Worm (Caenorhabditis elegans) whole organism, early embryonic: ENCODE measurements around the gene C34C6.10.

ENCODE experiments used
- B0310.2 ChIP-seq: sonication (generic microtip); optimal IDR thresholded peaks from 2 replicates; lab custom pipeline; 2016; ENCODE audit warnings: mild to moderate bottlenecking, missing genetic modification characterization, missing compliant biosample characterization
- F13C5.2 ChIP-seq: sonication (generic microtip); optimal IDR thresholded peaks from 2 replicates; lab custom pipeline; 2017; ENCODE audit warnings: mild to moderate bottlenecking, missing genetic modification characterization, inconsistent platforms, missing compliant biosample characterization
- aly-1 ChIP-seq: sonication (generic microtip); optimal IDR thresholded peaks from 2 replicates; lab custom pipeline; 2016; ENCODE audit warnings: missing genetic modification characterization, missing compliant biosample characterization
- ama-1 ChIP-seq: fragments of 150-350 bp; optimal IDR thresholded peaks from 2 replicates; lab custom pipeline; 2014
- ceh-13 ChIP-seq: fragments of 200-800 bp; sonication (Bioruptor generic); optimal IDR thresholded peaks from 2 replicates; lab custom pipeline; 2018; ENCODE audit warnings: mild to moderate bottlenecking, missing genetic modification characterization, missing compliant biosample characterization
- ceh-36 ChIP-seq: sonication (generic microtip); optimal IDR thresholded peaks from 2 replicates; lab custom pipeline; 2016; ENCODE audit warnings: missing genetic modification characterization, inconsistent platforms, missing compliant biosample characterization
- ets-7 ChIP-seq: sonication (generic microtip); optimal IDR thresholded peaks from 2 replicates; lab custom pipeline; 2016; ENCODE audit warnings: missing genotype, missing genetic modification characterization, missing compliant biosample characterization
- flt-1 ChIP-seq: fragments of 200-800 bp; sonication (Bioruptor generic); IDR thresholded peaks from 2 replicates; pipeline ENCODE4 v1.3.6; 2022; ENCODE audit warnings: missing genetic modification characterization, missing compliant biosample characterization
- hmbx-1 ChIP-seq: sonication (generic microtip); optimal IDR thresholded peaks from 2 replicates; lab custom pipeline; 2016; ENCODE audit warnings: mild to moderate bottlenecking, missing genetic modification characterization, missing compliant biosample characterization
- hmg-4 ChIP-seq: fragments of 200-800 bp; sonication (Bioruptor generic); optimal IDR thresholded peaks from 2 replicates; lab custom pipeline; 2018; ENCODE audit warnings: mild to moderate bottlenecking, missing genetic modification characterization, missing compliant biosample characterization
- hnd-1 ChIP-seq: sonication (generic microtip); optimal IDR thresholded peaks from 2 replicates; lab custom pipeline; 2016; ENCODE audit warnings: missing genetic modification characterization, missing compliant biosample characterization
- pes-1 ChIP-seq: fragments of 200-800 bp; sonication (Bioruptor generic); IDR thresholded peaks from 2 replicates; pipeline ENCODE4 v1.3.6; 2022; ENCODE audit warnings: missing genetic modification reagents, missing genetic modification characterization, missing compliant biosample characterization
- scrt-1 ChIP-seq: fragments of 200-800 bp; sonication (Bioruptor generic); IDR thresholded peaks from 2 replicates; pipeline ENCODE4 v1.3.6; 2022; ENCODE audit warnings: missing genetic modification characterization, missing compliant biosample characterization
- sea-1 ChIP-seq: fragments of 200-800 bp; sonication (Bioruptor generic); conservative IDR thresholded peaks from 2 replicates; pipeline ENCODE4 v1.3.6; 2022; ENCODE audit warnings: missing genetic modification characterization, missing compliant biosample characterization
- tbx-11 ChIP-seq: fragments of 200-800 bp; sonication (Bioruptor generic); IDR thresholded peaks from 2 replicates; pipeline ENCODE4 v1.3.6; 2022; ENCODE audit warnings: missing genetic modification characterization, missing compliant biosample characterization
- tbx-37 ChIP-seq: fragments of 200-800 bp; sonication (Bioruptor generic); conservative IDR thresholded peaks from 2 replicates; pipeline ENCODE4 v1.3.6; 2022; ENCODE audit warnings: missing genetic modification reagents, missing genetic modification characterization, missing compliant biosample characterization
- tra-4 ChIP-seq: sonication (generic microtip); optimal IDR thresholded peaks from 2 replicates; lab custom pipeline; 2017; ENCODE audit warnings: missing genetic modification characterization, missing compliant biosample characterization

Gene C34C6.10

DNA sequence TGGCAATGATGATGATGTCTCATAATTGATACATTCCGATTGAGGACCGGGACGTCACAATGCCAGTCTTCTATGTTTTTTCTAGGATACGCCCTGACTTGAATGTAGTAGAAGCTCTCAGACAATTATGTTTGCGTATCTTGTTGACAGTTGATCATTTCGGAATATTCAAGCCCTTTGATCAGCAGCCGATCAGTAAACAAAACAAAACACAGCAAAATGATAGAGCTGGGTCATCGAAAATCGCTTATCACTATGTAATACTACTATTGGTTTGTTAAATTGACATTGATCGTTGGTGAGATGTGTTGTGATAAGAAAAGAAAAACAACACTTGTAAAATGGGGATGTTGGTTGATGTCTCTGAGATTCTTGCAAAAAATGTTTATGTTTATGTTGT, 42.6 kb upstream of the C34C6.10 start:
- TF ChIP-seq ama-1: no peak
- no peak for TF ChIP-seq hmg-4 (GFP tag; lab: Kevin White, UChicago)

DNA sequence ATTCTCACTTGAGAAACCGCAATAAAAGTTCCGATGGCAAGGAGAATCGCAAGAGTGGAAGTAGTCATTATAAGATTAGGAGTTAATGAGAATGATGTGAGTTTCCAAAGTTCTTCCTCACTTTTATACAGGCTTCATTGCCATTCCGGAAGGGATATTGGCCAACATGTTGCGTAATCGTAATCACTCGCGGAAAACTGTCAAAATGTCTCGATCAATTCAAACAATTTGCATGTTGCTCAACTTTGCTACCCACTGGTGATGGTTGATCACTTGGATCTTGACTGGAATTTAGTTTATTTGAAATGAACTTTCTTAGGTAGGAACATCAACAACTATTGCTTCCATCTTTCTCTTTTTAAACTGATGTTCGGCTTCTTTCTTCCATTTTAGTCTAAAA, 41.8 kb upstream of the C34C6.10 start, which contains the start of gene idpb-4:
Gene idpb-4 (minus strand): TSS at position 101 of the 400 bp plus-strand sequence.
- no peak for TF ChIP-seq scrt-1
- TF ChIP-seq sea-1 (GFP tag; lab: Robert Waterston, UW): no peak
- no peak for TF ChIP-seq tbx-37
- no peak for TF ChIP-seq flt-1
- TF ChIP-seq ets-7 (tag; lab: Kevin White, UChicago): no peak

ce11 chrII:8733627-8734026, 37.9 kb upstream of the C34C6.10 start:
- TF ChIP-seq hnd-1 (tag; lab: Kevin White, UChicago): no peak
- TF ChIP-seq tra-4 (tag; lab: Kevin White, UChicago): no peak
- no peak for TF ChIP-seq tbx-37
- no peak for TF ChIP-seq tbx-11 (GFP tag; lab: Robert Waterston, UW)
- TF ChIP-seq ceh-13: no peak
- TF ChIP-seq ceh-36: no peak
- TF ChIP-seq sea-1 (GFP tag; lab: Robert Waterston, UW): no peak
- TF ChIP-seq scrt-1: no peak
- no peak for TF ChIP-seq pes-1 (GFP tag; lab: Robert Waterston, UW)
- no peak for TF ChIP-seq ama-1
- TF ChIP-seq ets-7 (tag; lab: Kevin White, UChicago): no peak
- no peak for TF ChIP-seq flt-1
- TF ChIP-seq aly-1 (tag; lab: Kevin White, UChicago): no peak
- TF ChIP-seq hmg-4 (GFP tag; lab: Kevin White, UChicago): no peak
- TF ChIP-seq B0310.2 (tag; lab: Kevin White, UChicago): no peak
- TF ChIP-seq F13C5.2: no peak
- no peak for TF ChIP-seq hmbx-1 (tag; lab: Kevin White, UChicago)

DNA sequence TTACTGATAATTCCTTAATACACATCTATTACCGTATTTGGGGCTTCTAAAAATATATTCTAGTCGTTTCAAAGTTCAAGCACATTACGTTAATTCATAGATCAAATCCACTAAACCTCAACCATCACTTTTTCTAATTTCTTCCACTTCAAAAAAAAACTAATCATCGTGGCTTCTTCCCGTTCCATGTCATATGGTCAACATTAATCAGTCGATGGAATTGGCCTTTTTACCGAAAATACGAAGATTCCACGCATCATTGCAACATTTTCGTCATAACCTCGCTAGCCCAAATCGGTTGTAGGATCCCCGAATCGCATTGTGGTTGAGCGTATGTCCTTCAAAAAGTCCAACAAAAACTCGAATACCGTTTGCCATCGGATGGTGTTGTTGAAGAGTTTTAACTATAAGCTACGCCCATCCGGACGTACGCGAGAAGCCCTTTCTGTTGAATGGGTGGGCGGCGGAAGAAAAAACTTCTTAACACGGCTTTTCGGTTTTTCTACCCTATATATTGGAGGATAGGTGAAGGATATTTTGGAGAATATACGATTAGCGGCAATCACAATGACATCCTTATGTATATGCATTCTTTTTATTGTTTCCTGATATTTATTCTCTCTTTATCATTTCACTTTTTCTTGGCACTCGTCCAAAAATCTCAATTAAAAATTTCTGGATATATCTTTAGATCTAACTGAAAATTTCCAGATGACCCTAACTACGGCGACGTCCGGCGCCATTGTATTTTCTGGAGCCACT, 36.8 kb upstream of the C34C6.10 start, which contains the start of gene rol-6:
Gene rol-6 (plus strand): TSS at position 712 of the 762 bp plus-strand sequence.
- no peak for TF ChIP-seq sea-1 (GFP tag; lab: Robert Waterston, UW)
- TF ChIP-seq scrt-1: no peak
- no peak for TF ChIP-seq flt-1
- TF ChIP-seq ceh-13: no peak
- no peak for TF ChIP-seq tra-4 (tag; lab: Kevin White, UChicago)
- TF ChIP-seq ets-7 (tag; lab: Kevin White, UChicago): no peak
- no peak for TF ChIP-seq F13C5.2
- no peak for TF ChIP-seq aly-1 (tag; lab: Kevin White, UChicago)
- TF ChIP-seq ceh-36: no peak
- TF ChIP-seq ama-1: no peak
- TF ChIP-seq B0310.2 (tag; lab: Kevin White, UChicago): no peak
- no peak for TF ChIP-seq tbx-37
- TF ChIP-seq pes-1 (GFP tag; lab: Robert Waterston, UW): no peak
- no peak for TF ChIP-seq tbx-11 (GFP tag; lab: Robert Waterston, UW)
- TF ChIP-seq hnd-1 (tag; lab: Kevin White, UChicago): no peak
- no peak for TF ChIP-seq hmbx-1 (tag; lab: Kevin White, UChicago)
- TF ChIP-seq hmg-4 (GFP tag; lab: Kevin White, UChicago): no peak

DNA sequence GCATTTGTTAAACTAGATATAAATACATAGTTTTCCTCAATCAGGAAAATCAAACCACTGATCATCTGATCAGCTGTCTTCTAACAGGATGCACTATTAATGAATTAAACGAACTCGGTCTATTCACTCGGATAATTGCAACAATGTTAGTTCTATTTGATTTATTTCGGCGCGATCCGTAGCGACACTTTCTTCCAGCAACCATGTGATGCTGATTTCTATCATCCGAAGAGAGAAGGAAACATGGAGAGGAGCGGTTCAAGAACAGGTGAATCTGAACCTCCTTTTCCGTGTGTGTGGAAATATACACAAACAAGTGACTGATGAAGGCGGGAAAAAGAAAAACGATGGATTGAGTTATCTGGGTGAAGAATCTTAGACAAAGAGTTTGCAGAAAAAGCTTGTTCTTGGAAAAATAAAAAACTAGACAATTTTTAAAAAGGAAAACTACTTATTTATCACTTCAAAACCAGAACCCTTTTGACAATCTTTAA, 36.1 kb upstream of the C34C6.10 start:
- TF ChIP-seq pes-1 (GFP tag; lab: Robert Waterston, UW) (no peak), ceh-13 (no peak), scrt-1 (no peak)

DNA sequence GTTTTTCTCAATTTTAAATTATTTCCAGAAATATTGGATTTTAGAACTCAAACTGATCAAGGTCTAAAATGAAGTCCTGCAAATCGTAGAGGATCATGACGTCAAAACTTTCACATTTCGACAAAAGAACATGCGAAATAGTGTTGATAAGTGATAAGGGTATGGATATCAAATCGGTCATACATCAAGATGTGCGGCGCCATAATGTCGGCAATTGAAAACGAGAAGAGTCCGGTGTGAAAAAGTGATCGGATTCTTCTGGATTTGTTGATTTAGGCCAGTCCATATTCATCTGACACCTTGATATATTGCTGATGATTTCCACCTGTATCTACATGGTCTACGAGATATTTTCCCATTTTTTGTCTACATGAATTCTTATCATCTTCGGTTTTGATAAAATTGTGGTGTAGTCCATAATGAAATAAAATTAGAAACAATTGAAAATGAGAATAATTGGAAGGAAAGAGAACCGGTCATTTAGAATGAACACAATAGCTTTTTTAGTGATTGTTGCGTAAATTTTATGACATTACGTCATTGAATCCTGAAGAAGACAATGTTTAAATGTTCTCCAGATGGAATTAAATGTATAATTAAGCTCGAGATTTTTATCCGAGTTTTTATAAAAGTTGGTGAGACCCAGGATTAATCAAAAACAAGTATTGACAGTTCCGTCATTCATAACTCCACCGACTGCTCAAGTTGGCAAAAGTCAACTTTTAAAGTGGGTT, 35.4 kb upstream of the C34C6.10 start:
- TF ChIP-seq flt-1 (no peak), tra-4 (tag; lab: Kevin White, UChicago) (no peak), F13C5.2 (no peak), scrt-1 (no peak), tbx-37 (no peak), ets-7 (tag; lab: Kevin White, UChicago) (no peak), hmg-4 (GFP tag; lab: Kevin White, UChicago) (no peak), pes-1 (GFP tag; lab: Robert Waterston, UW) (no peak), hnd-1 (tag; lab: Kevin White, UChicago) (no peak)

DNA sequence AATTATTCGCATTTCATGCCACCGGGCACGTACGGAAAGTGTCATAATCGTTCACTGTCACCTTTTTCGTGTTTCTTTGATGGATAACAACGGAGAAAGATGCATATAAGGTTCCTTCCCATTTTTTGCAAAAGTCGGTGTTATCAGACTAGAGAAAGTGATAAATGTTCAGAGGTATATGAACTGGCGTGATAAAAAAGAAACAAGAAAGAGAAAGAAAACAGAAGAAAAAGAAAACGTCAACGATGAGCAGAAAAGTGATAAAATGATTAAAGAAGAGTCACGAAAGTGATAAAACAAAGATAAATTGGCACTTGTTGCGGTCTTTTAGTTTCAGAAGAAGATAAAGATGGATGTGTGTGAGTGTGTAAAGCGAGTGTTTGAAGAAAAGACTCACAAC, 34.6 kb upstream of the C34C6.10 start:
- TF ChIP-seq pes-1 (GFP tag; lab: Robert Waterston, UW): no peak
- no peak for TF ChIP-seq tra-4 (tag; lab: Kevin White, UChicago)
- no peak for TF ChIP-seq tbx-37
- TF ChIP-seq ama-1: no peak
- TF ChIP-seq hmbx-1 (tag; lab: Kevin White, UChicago): no peak
- TF ChIP-seq B0310.2 (tag; lab: Kevin White, UChicago): no peak
- no peak for TF ChIP-seq hmg-4 (GFP tag; lab: Kevin White, UChicago)
- TF ChIP-seq hnd-1 (tag; lab: Kevin White, UChicago): no peak
- no peak for TF ChIP-seq aly-1 (tag; lab: Kevin White, UChicago)

DNA sequence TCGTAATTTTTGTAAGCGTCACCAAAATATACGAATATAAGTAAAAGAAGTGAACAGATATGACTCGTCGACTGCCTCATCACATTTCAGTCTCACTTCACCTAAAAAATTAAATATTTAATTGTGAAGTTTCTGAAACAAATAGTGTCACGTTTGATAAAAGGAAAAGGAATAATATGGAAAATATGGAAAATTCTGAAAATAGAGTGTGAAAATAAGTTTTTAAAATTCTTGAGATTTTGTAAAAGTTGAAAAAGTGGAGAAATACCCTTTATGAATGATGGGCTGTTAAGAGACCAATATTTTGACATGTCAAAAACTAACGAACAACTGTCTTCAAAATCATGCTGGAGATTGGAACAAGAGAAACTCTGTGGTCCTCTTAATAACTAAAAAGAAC, 31.0 kb upstream of the C34C6.10 start, which contains the start of gene T01B7.9:
Gene T01B7.9 (minus strand): TSS at position 101 of the 400 bp plus-strand sequence.
- TF ChIP-seq ceh-36 (no peak), tra-4 (tag; lab: Kevin White, UChicago) (no peak)
